Worm (Caenorhabditis elegans): ENCODE results near the gene ints-11.

ce11 chrII:8091528-8091927 lies 51.8 kb downstream of the ints-11 start:
- no peak for TF ChIP-seq nhr-76 (tag; optimal IDR thresholded peaks at IDR 0.05)
- peak; percentile 63 for TF ChIP-seq nhr-77 (tag; optimal IDR thresholded peaks at IDR 0.05)
- peak; percentile 8 for TF ChIP-seq unc-130 (tag; optimal IDR thresholded peaks at IDR 0.05)
- TF ChIP-seq elt-3 (tag; optimal IDR thresholded peaks at IDR 0.05): peak in 4 of 6 experiments; percentile 4 to 41 (median 32)
- TF ChIP-seq lsy-2 (tag; optimal IDR thresholded peaks at IDR 0.05): peak; percentile 59 to 67
- TF ChIP-seq nhr-237 (tag; optimal IDR thresholded peaks at IDR 0.05): no peak
- TF ChIP-seq snu-23 (GFP tag; optimal IDR thresholded peaks at IDR 0.05): peak; percentile 83
- TF ChIP-seq ceh-88 (GFP tag; IDR thresholded peaks at IDR 0.05): no peak
- TF ChIP-seq lin-14 (GFP tag; optimal IDR thresholded peaks at IDR 0.05): peak; percentile 82
- TF ChIP-seq snpc-4 (tag; optimal IDR thresholded peaks at IDR 0.05): peak; percentile 98
- TF ChIP-seq unc-62 (GFP tag; optimal IDR thresholded peaks at IDR 0.05): no peak
- TF ChIP-seq skn-1 (tag; optimal IDR thresholded peaks at IDR 0.05): peak; percentile 67

All from whole organism, L1 larva.